Fruit fly (Drosophila melanogaster): ENCODE data around the gene CG6959.
A peak's percentile ranks its signal among the peaks of the same experiment; 100 is the strongest.

CG6959 gene

dm6 chr3R:11786695-11787226, 82.5 kb downstream of the CG6959 start, which contains the start of the genes prd1 and HisCl1:
Gene prd1, minus strand, starts transcription at chr3R:11787014.
Gene HisCl1, plus strand, starts transcription at chr3R:11787176.
- TF ChIP-seq CG32121 (GFP tag; IDR thresholded peaks at IDR 0.05) (peak; percentile 51; the same call in 1 of the 2 replicates), CG10348 (GFP tag; IDR thresholded peaks at IDR 0.05) (peak; percentile 62; the same call in 1 of the 2 replicates), CG12605 (GFP tag; IDR thresholded peaks at IDR 0.05) (no peak), CG9948 (tag; optimal IDR thresholded peaks at IDR 0.05) (peak; percentile 53), CG17806 (tag; optimal IDR thresholded peaks at IDR 0.05) (peak; percentile 55), Pif1B (GFP tag; optimal IDR thresholded peaks at IDR 0.05) (no peak), CG8301 (tag; optimal IDR thresholded peaks at IDR 0.05) (no peak), CG34367 (tag; optimal IDR thresholded peaks at IDR 0.05) (peak; percentile 51), D1 (tag; optimal IDR thresholded peaks at IDR 0.05) (no peak), rn (GFP tag; IDR thresholded peaks at IDR 0.05) (peak; percentile 57; the same call in 1 of the 2 replicates), Ets98B (GFP tag; IDR thresholded peaks at IDR 0.05) (peak; percentile 30; the same call in 1 of the 2 replicates), CG4496 (GFP tag; IDR thresholded peaks at IDR 0.05) (peak; percentile 64; the same call in 1 of the 3 replicates), CG15710 (tag; optimal IDR thresholded peaks at IDR 0.05) (peak; percentile 66), EcR (GFP tag; optimal IDR thresholded peaks at IDR 0.05) (peak; percentile 73), CG13204 (GFP tag; optimal IDR thresholded peaks at IDR 0.05) (no peak), Snoo (tag; optimal IDR thresholded peaks at IDR 0.05) (peak; percentile 67), CG8159 (tag; optimal IDR thresholded peaks at IDR 0.05) (no peak), Pif1A (GFP tag; optimal IDR thresholded peaks at IDR 0.05) (no peak), fd96Ca (GFP tag; IDR thresholded peaks at IDR 0.05) (peak; percentile 51; the same call in 1 of the 3 replicates)

- TF ChIP-seq rn (GFP tag; IDR thresholded peaks at IDR 0.05) = peak; percentile 92
- TF ChIP-seq Ets98B (GFP tag; IDR thresholded peaks at IDR 0.05) = peak; percentile 94
- peak; percentile 97 for TF ChIP-seq CG8301 (tag; optimal IDR thresholded peaks at IDR 0.05)
- TF ChIP-seq Snoo (tag; optimal IDR thresholded peaks at IDR 0.05) = peak; percentile 96
- peak; percentile 99 for TF ChIP-seq D1 (tag; optimal IDR thresholded peaks at IDR 0.05)
- TF ChIP-seq CG8159 (tag; optimal IDR thresholded peaks at IDR 0.05) = peak; percentile 99
- TF ChIP-seq CG12605 (GFP tag; IDR thresholded peaks at IDR 0.05) = peak; percentile 89
- peak; percentile 86 for TF ChIP-seq gl (tag; optimal IDR thresholded peaks at IDR 0.05)
- TF ChIP-seq CG9948 (tag; optimal IDR thresholded peaks at IDR 0.05) = peak; percentile 99
- peak; percentile 82 for TF ChIP-seq CG13204 (GFP tag; optimal IDR thresholded peaks at IDR 0.05)
- TF ChIP-seq CG14655 (GFP tag; optimal IDR thresholded peaks at IDR 0.05) = peak; percentile 99
- peak; percentile 96 for TF ChIP-seq CG34367 (tag; optimal IDR thresholded peaks at IDR 0.05)
- peak; percentile 98 for TF ChIP-seq CG17806 (tag; optimal IDR thresholded peaks at IDR 0.05)
- peak; percentile 89 for TF ChIP-seq Pif1A (GFP tag; optimal IDR thresholded peaks at IDR 0.05)
- peak; percentile 98 for TF ChIP-seq CG15710 (tag; optimal IDR thresholded peaks at IDR 0.05)
- peak; percentile 97 for TF ChIP-seq CG4496 (GFP tag; IDR thresholded peaks at IDR 0.05)
- TF ChIP-seq EcR (GFP tag; optimal IDR thresholded peaks at IDR 0.05) = peak; percentile 8
- TF ChIP-seq CG10348 (GFP tag; IDR thresholded peaks at IDR 0.05) = peak; percentile 55; the same call in 1 of the 2 replicates
- TF ChIP-seq fd96Ca (GFP tag; IDR thresholded peaks at IDR 0.05) = peak; percentile 89
- TF ChIP-seq CG32121 (GFP tag; IDR thresholded peaks at IDR 0.05) = peak; percentile 93
- TF ChIP-seq Pif1B (GFP tag; optimal IDR thresholded peaks at IDR 0.05) = peak; percentile 96
Observed at dm6 chr3R:11780181-11780688, 89.0 kb downstream of the CG6959 start.

DNA sequence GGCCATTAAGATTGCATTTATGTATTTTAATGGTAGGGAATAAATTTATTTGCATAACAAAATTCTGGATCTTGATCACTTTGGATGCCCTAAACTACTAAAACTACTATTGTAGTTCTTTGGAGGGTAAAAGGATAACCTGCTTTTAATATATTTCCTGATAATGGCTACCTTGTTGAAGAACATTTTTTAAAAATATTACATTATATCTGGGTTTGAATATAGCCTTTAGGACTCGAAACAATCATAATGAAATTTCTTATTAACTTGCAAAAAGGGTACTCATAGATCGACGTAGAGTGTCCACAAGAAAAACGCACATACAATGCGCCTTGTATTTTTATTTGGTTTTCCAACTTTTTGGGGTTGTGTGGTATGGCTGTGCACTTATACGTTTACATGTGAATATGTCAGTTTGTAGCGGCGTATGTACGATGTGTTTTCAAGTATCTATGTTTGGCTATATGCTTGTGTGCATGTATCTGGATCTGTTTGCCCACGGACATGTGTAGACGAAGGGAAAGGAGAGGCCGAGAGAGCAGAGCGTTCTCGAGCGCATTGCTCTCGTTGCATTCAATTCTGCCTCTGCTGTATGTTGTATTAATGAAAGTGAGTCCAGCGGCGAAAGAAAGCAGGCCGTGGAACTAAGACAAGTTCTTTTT, 89.8 kb downstream of the CG6959 start:
- TF ChIP-seq CG15710 (tag; optimal IDR thresholded peaks at IDR 0.05) = peak; percentile 94
- TF ChIP-seq rn (GFP tag; IDR thresholded peaks at IDR 0.05) = peak; percentile 68
- peak; percentile 92 for TF ChIP-seq CG34367 (tag; optimal IDR thresholded peaks at IDR 0.05)
- peak; percentile 96 for TF ChIP-seq CG8159 (tag; optimal IDR thresholded peaks at IDR 0.05)
- TF ChIP-seq CG12605 (GFP tag; IDR thresholded peaks at IDR 0.05) = peak; percentile 74
- peak; percentile 65 for TF ChIP-seq CG4496 (GFP tag; IDR thresholded peaks at IDR 0.05)
- TF ChIP-seq fd96Ca (GFP tag; IDR thresholded peaks at IDR 0.05) = peak; percentile 30; the same call in 1 of the 3 replicates
- peak; percentile 92 for TF ChIP-seq CG14655 (GFP tag; optimal IDR thresholded peaks at IDR 0.05)
- peak; percentile 89 for TF ChIP-seq D1 (tag; optimal IDR thresholded peaks at IDR 0.05)
- peak; percentile 91 for TF ChIP-seq Pif1B (GFP tag; optimal IDR thresholded peaks at IDR 0.05)
- peak; percentile 16 for TF ChIP-seq CG13204 (GFP tag; optimal IDR thresholded peaks at IDR 0.05)
- TF ChIP-seq CG8301 (tag; optimal IDR thresholded peaks at IDR 0.05) = peak; percentile 87
- peak; percentile 61 for TF ChIP-seq Ets98B (GFP tag; IDR thresholded peaks at IDR 0.05)
- TF ChIP-seq EcR (GFP tag; optimal IDR thresholded peaks at IDR 0.05) = peak; percentile 91
- peak; percentile 47 for TF ChIP-seq CG32121 (GFP tag; IDR thresholded peaks at IDR 0.05)
- peak; percentile 71 for TF ChIP-seq gl (tag; optimal IDR thresholded peaks at IDR 0.05)
- peak; percentile 94 for TF ChIP-seq CG17806 (tag; optimal IDR thresholded peaks at IDR 0.05)
- TF ChIP-seq Snoo (tag; optimal IDR thresholded peaks at IDR 0.05) = peak; percentile 89
- TF ChIP-seq CG10348 (GFP tag; IDR thresholded peaks at IDR 0.05) = 0 out of 2 replicates have a peak, but pooled peaks have one; percentile 8
- TF ChIP-seq CG9948 (tag; optimal IDR thresholded peaks at IDR 0.05) = peak; percentile 95
- peak; percentile 90 for TF ChIP-seq Pif1A (GFP tag; optimal IDR thresholded peaks at IDR 0.05)

- no peak for TF ChIP-seq CG10348 (GFP tag; IDR thresholded peaks at IDR 0.05)
- TF ChIP-seq CG13204 (GFP tag; optimal IDR thresholded peaks at IDR 0.05) = no peak
- no peak for TF ChIP-seq CG17806 (tag; optimal IDR thresholded peaks at IDR 0.05)
- TF ChIP-seq CG4496 (GFP tag; IDR thresholded peaks at IDR 0.05) = peak; percentile 82
- TF ChIP-seq fd96Ca (GFP tag; IDR thresholded peaks at IDR 0.05) = peak; percentile 84
- TF ChIP-seq CG32121 (GFP tag; IDR thresholded peaks at IDR 0.05) = peak; percentile 40; the same call in 1 of the 2 replicates
- TF ChIP-seq Pif1B (GFP tag; optimal IDR thresholded peaks at IDR 0.05) = no peak
- no peak for TF ChIP-seq EcR (GFP tag; optimal IDR thresholded peaks at IDR 0.05)
- TF ChIP-seq D1 (tag; optimal IDR thresholded peaks at IDR 0.05) = no peak
- TF ChIP-seq Pif1A (GFP tag; optimal IDR thresholded peaks at IDR 0.05) = no peak
- TF ChIP-seq rn (GFP tag; IDR thresholded peaks at IDR 0.05) = peak; percentile 6; the same call in 1 of the 2 replicates
- no peak for TF ChIP-seq CG8159 (tag; optimal IDR thresholded peaks at IDR 0.05)
- no peak for TF ChIP-seq Snoo (tag; optimal IDR thresholded peaks at IDR 0.05)
- 0 out of 2 replicates have a peak, but pooled peaks have one; percentile 15 for TF ChIP-seq CG12605 (GFP tag; IDR thresholded peaks at IDR 0.05)
- peak; percentile 78 for TF ChIP-seq Ets98B (GFP tag; IDR thresholded peaks at IDR 0.05)
- no peak for TF ChIP-seq CG14655 (GFP tag; optimal IDR thresholded peaks at IDR 0.05)
Observed at dm6 chr3R:11778879-11779278, 90.4 kb downstream of the CG6959 start.
